Worm (Caenorhabditis elegans): ENCODE measurements around the gene C49F5.3.

Gene C49F5.3

DNA sequence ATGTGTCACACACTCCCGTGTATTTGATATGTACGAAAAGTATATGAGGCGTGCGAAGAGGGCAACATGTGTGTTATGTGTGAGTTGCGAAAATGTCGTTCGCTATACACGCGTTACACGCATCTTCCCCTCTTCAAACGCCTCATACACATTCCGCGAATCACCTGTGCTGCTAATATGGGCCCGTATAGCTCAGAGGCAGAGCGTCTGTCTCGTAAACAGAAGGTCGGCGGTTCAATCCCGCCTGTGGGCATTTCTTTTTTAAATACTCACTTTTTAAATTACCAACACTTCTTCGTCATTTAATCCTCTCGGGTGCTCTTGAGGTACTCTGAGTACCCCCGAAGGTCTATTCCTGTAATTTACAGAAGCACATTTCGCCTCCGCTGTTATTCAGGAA, 49.9 kb downstream of the C49F5.3 start (continued):
- TF ChIP-seq set-16 (GFP tag; IDR thresholded peaks at IDR 0.05) (no peak), F44E2.7 (GFP tag; IDR thresholded peaks at IDR 0.05) (no peak), lim-7 (GFP tag; IDR thresholded peaks at IDR 0.05) (peak; percentile 82; the same call in 1 of the 2 replicates), egl-27 (tag; optimal IDR thresholded peaks at IDR 0.05) (no peak), lsy-2 (tag; optimal IDR thresholded peaks at IDR 0.05) (no peak), aha-1 (tag) (peak; percentile 33), snpc-1.2 (GFP tag; IDR thresholded peaks at IDR 0.05) (peak; percentile 93), ceh-32 (tag; optimal IDR thresholded peaks at IDR 0.05; ENCODE audit: poor library complexity) (no peak), lin-29 (GFP tag; IDR thresholded peaks at IDR 0.05) (no peak), lin-38 (GFP tag; IDR thresholded peaks at IDR 0.05) (no peak), F10B5.3 (tag; optimal IDR thresholded peaks at IDR 0.05) (no peak), ama-1 (optimal IDR thresholded peaks at IDR 0.05) (no peak), spr-1 (tag; optimal IDR thresholded peaks at IDR 0.05) (no peak), attf-4 (tag; optimal IDR thresholded peaks at IDR 0.05) (no peak)
